7 worm cellular contexts compared by ENCODE assay signal in genomic region chrIII:6278301-6278827, ce11.
TF ChIP-seq lines count a peak whose summit lies in the region.

C18F10.7 (minus strand) TSS chrIII:6278351.

TF ChIP-seq in whole organism, L1 larva, 84 proteins besides CTCF, POLR2A, EP300 and RAD21 (continued from another document and continues in another):
- peak in 1 of 2 experiments; percentile 76 for TF ChIP-seq lsy-2 (tag; optimal IDR thresholded peaks at IDR 0.05; lab: Kevin White, UChicago)
- no peak for TF ChIP-seq sptf-1 (tag; optimal IDR thresholded peaks at IDR 0.05; lab: Kevin White, UChicago)
- no peak for TF ChIP-seq ama-1 (optimal IDR thresholded peaks at IDR 0.05; lab: Kevin White, UChicago)
- peak; percentile 49 for TF ChIP-seq blmp-1 (tag; optimal IDR thresholded peaks at IDR 0.05; lab: Kevin White, UChicago)
- TF ChIP-seq nhr-71 (tag; optimal IDR thresholded peaks at IDR 0.05; lab: Kevin White, UChicago): peak; percentile 89
- TF ChIP-seq fkh-4 (tag; optimal IDR thresholded peaks at IDR 0.05; lab: Kevin White, UChicago; ENCODE audit: borderline replicate concordance): no peak
- no peak for TF ChIP-seq nhr-12 (tag; optimal IDR thresholded peaks at IDR 0.05; lab: Kevin White, UChicago)
- TF ChIP-seq zag-1 (tag; optimal IDR thresholded peaks at IDR 0.05; lab: Kevin White, UChicago): no peak
- no peak for TF ChIP-seq nhr-76 (tag; optimal IDR thresholded peaks at IDR 0.05; lab: Kevin White, UChicago)
- TF ChIP-seq nhr-77 (tag; optimal IDR thresholded peaks at IDR 0.05; lab: Kevin White, UChicago): peak; percentile 11
- peak; percentile 79 to 85 for TF ChIP-seq efl-1 (optimal IDR thresholded peaks at IDR 0.05; lab: Kevin White, UChicago)
- peak; percentile 60 to 95 for TF ChIP-seq efl-1 (GFP tag; optimal IDR thresholded peaks at IDR 0.05 in 1 of 2; lab: Kevin White, UChicago)
- peak; percentile 71 for TF ChIP-seq egl-13 (tag; optimal IDR thresholded peaks at IDR 0.05; lab: Kevin White, UChicago)
- TF ChIP-seq ceh-88 (GFP tag; IDR thresholded peaks at IDR 0.05; lab: Robert Waterston, UW): no peak; the same call in 1 of the 2 replicates
- TF ChIP-seq egl-27 (tag; optimal IDR thresholded peaks at IDR 0.05; lab: Kevin White, UChicago): no peak
- TF ChIP-seq zip-4 (GFP tag; optimal IDR thresholded peaks at IDR 0.05; lab: Kevin White, UChicago): no peak
- no peak for TF ChIP-seq aha-1 (tag; optimal IDR thresholded peaks at IDR 0.05; lab: Kevin White, UChicago)
- peak; percentile 61 for TF ChIP-seq mef-2 (tag; optimal IDR thresholded peaks at IDR 0.05; lab: Kevin White, UChicago)
- no peak for TF ChIP-seq unc-130 (tag; optimal IDR thresholded peaks at IDR 0.05; lab: Kevin White, UChicago)

TF ChIP-seq in whole organism, L2 larva, 48 proteins besides CTCF, POLR2A, EP300 and RAD21 (continued from another document and continues in another):
- TF ChIP-seq mab-5 (tag; optimal IDR thresholded peaks at IDR 0.05; lab: Kevin White, UChicago): peak; percentile 61
- peak in 1 of 2 experiments; percentile 80 for TF ChIP-seq lsy-2 (tag; optimal IDR thresholded peaks at IDR 0.05; lab: Kevin White, UChicago)
- no peak for TF ChIP-seq ztf-4 (tag; optimal IDR thresholded peaks at IDR 0.05; lab: Kevin White, UChicago)
- no peak for TF ChIP-seq nhr-12 (tag; optimal IDR thresholded peaks at IDR 0.05; lab: Kevin White, UChicago)
- TF ChIP-seq sma-9 (GFP tag; optimal IDR thresholded peaks at IDR 0.05; lab: Kevin White, UChicago): peak; percentile 91
- no peak for TF ChIP-seq sma-9 (tag; optimal IDR thresholded peaks at IDR 0.05; lab: Kevin White, UChicago)
- TF ChIP-seq snpc-4 (tag; optimal IDR thresholded peaks at IDR 0.05; lab: Kevin White, UChicago): peak; percentile 25
- TF ChIP-seq zag-1 (tag; optimal IDR thresholded peaks at IDR 0.05; lab: Kevin White, UChicago): no peak
- no peak for TF ChIP-seq ceh-16 (tag; optimal IDR thresholded peaks at IDR 0.05; lab: Kevin White, UChicago)
- no peak for TF ChIP-seq nhr-21 (tag; optimal IDR thresholded peaks at IDR 0.05; lab: Kevin White, UChicago)
- no peak for TF ChIP-seq lin-39 (tag; optimal IDR thresholded peaks at IDR 0.05; lab: Kevin White, UChicago)
- TF ChIP-seq nhr-25 (tag; optimal IDR thresholded peaks at IDR 0.05; lab: Kevin White, UChicago): no peak
- TF ChIP-seq unc-62 (GFP tag; optimal IDR thresholded peaks at IDR 0.05; lab: Kevin White, UChicago): no peak
- no peak for TF ChIP-seq ceh-82 (tag; optimal IDR thresholded peaks at IDR 0.05; lab: Kevin White, UChicago)
- peak; percentile 63 for TF ChIP-seq gmeb-1 (tag; optimal IDR thresholded peaks at IDR 0.05; lab: Kevin White, UChicago)
- TF ChIP-seq R02D3.7 (tag; optimal IDR thresholded peaks at IDR 0.05; lab: Kevin White, UChicago): peak; percentile 2
- TF ChIP-seq sem-4 (tag; optimal IDR thresholded peaks at IDR 0.05; lab: Kevin White, UChicago): peak; percentile 80
- TF ChIP-seq mdl-1 (tag; optimal IDR thresholded peaks at IDR 0.05; lab: Kevin White, UChicago): peak; percentile 85 to 90
- TF ChIP-seq blmp-1 (tag; optimal IDR thresholded peaks at IDR 0.05; lab: Kevin White, UChicago; ENCODE audit: insufficient read depth): no peak
- no peak for TF ChIP-seq ztf-11 (tag; optimal IDR thresholded peaks at IDR 0.05; lab: Kevin White, UChicago)

TF ChIP-seq in whole organism, L3 larva, 47 proteins besides CTCF, POLR2A, EP300 and RAD21 (continued from another document):
- TF ChIP-seq nhr-43 (tag; optimal IDR thresholded peaks at IDR 0.05; lab: Kevin White, UChicago; ENCODE audit: poor library complexity, severe bottlenecking) (peak; percentile 22), daf-12 (tag; optimal IDR thresholded peaks at IDR 0.05; lab: Kevin White, UChicago) (no peak), mdl-1 (tag; optimal IDR thresholded peaks at IDR 0.05; lab: Kevin White, UChicago) (peak; percentile 78), lin-15B (tag; optimal IDR thresholded peaks at IDR 0.05; lab: Kevin White, UChicago) (no peak), ZK546.5 (tag; optimal IDR thresholded peaks at IDR 0.05; lab: Kevin White, UChicago) (no peak)

TF ChIP-seq in whole organism, L4 larva, 104 proteins besides CTCF, POLR2A, EP300 and RAD21 (continued from another document):
- TF ChIP-seq dpl-1 (GFP tag; optimal IDR thresholded peaks at IDR 0.05; lab: Kevin White, UChicago) (peak; percentile 42), php-3 (GFP tag; IDR thresholded peaks at IDR 0.05; lab: Robert Waterston, UW) (0 out of 2 replicates have a peak, but pooled peaks have one; percentile 31), nhr-102 (tag; optimal IDR thresholded peaks at IDR 0.05; lab: Kevin White, UChicago) (peak; percentile 1), hlh-30 (tag; optimal IDR thresholded peaks at IDR 0.05; lab: Kevin White, UChicago; ENCODE audit: insufficient read depth) (peak; percentile 95), mdl-1 (tag; optimal IDR thresholded peaks at IDR 0.05; lab: Kevin White, UChicago) (peak; percentile 84 to 94), Y48G9A.11 (GFP tag; IDR thresholded peaks at IDR 0.05; lab: Robert Waterston, UW) (peak; percentile 53), pha-4 (GFP tag; IDR thresholded peaks at IDR 0.05; lab: Robert Waterston, UW) (no peak), pha-4 (tag; optimal IDR thresholded peaks at IDR 0.05; lab: Kevin White, UChicago) (peak; percentile 60), nhr-28 (tag; optimal IDR thresholded peaks at IDR 0.05; lab: Kevin White, UChicago) (peak; percentile 25), nhr-237 (tag; optimal IDR thresholded peaks at IDR 0.05; lab: Kevin White, UChicago) (no peak), fkh-10 (GFP tag; optimal IDR thresholded peaks at IDR 0.05; lab: Kevin White, UChicago) (peak; percentile 9), aha-1 (tag; lab: Kevin White, UChicago) (peak; percentile 94), zfp-3 (GFP tag; conservative IDR thresholded peaks at IDR 0.05; lab: Robert Waterston, UW) (no peak), spr-1 (tag; optimal IDR thresholded peaks at IDR 0.05; lab: Kevin White, UChicago) (peak; percentile 13), mes-2 (tag; optimal IDR thresholded peaks at IDR 0.05; lab: Kevin White, UChicago; ENCODE audit: poor library complexity, severe bottlenecking) (peak; percentile 49), arid-1 (GFP tag; conservative IDR thresholded peaks at IDR 0.05; lab: Robert Waterston, UW) (peak; percentile 53; the same call in 1 of the 2 replicates), nhr-41 (GFP tag; IDR thresholded peaks at IDR 0.05; lab: Robert Waterston, UW) (no peak), unc-130 (GFP tag; optimal IDR thresholded peaks at IDR 0.05; lab: Kevin White, UChicago) (peak; percentile 61), rbr-2 (tag; optimal IDR thresholded peaks at IDR 0.05; lab: Kevin White, UChicago) (peak; percentile 34), nhr-6 (tag; optimal IDR thresholded peaks at IDR 0.05; lab: Kevin White, UChicago) (peak; percentile 21)

TF ChIP-seq in whole organism, late embryonic, 69 proteins besides CTCF, POLR2A, EP300 and RAD21 (continued from another document):
- TF ChIP-seq nfya-1 (tag; optimal IDR thresholded peaks at IDR 0.05; lab: Kevin White, UChicago) (peak; percentile 54), ahr-1 (tag; optimal IDR thresholded peaks at IDR 0.05; lab: Kevin White, UChicago) (no peak), ceh-14 (tag; optimal IDR thresholded peaks at IDR 0.05; lab: Kevin White, UChicago) (no peak), ztf-16 (tag; optimal IDR thresholded peaks at IDR 0.05; lab: Kevin White, UChicago) (no peak), elt-2 (tag; optimal IDR thresholded peaks at IDR 0.05; lab: Kevin White, UChicago) (no peak), hlh-30 (tag; optimal IDR thresholded peaks at IDR 0.05; lab: Kevin White, UChicago; ENCODE audit: insufficient read depth) (peak; percentile 71), unc-42 (tag; optimal IDR thresholded peaks at IDR 0.05; lab: Kevin White, UChicago) (peak; percentile 34)

TF ChIP-seq in whole organism, mixed stage, embryonic, 35 proteins besides CTCF, POLR2A, EP300 and RAD21 (continued from another document):
- TF ChIP-seq cnd-1 (tag; optimal IDR thresholded peaks at IDR 0.05; lab: Kevin White, UChicago): no peak
- no peak for TF ChIP-seq nhr-12 (tag; optimal IDR thresholded peaks at IDR 0.05; lab: Kevin White, UChicago)
- TF ChIP-seq ces-1 (GFP tag; optimal IDR thresholded peaks at IDR 0.05; lab: Kevin White, UChicago): peak; percentile 51
- TF ChIP-seq snpc-4 (tag; optimal IDR thresholded peaks at IDR 0.05; lab: Kevin White, UChicago): no peak

TF ChIP-seq in whole organism, young adult, 124 proteins besides CTCF, POLR2A, EP300 and RAD21 (continued from another document):
- TF ChIP-seq ekl-4 (GFP tag; IDR thresholded peaks at IDR 0.05; lab: Robert Waterston, UW) (0 out of 2 replicates have a peak, but pooled peaks have one; percentile 48), Y53G8AR.9 (GFP tag; conservative IDR thresholded peaks at IDR 0.05; lab: Robert Waterston, UW) (peak; percentile 42; the same call in 1 of the 2 replicates), B0336.3 (GFP tag; IDR thresholded peaks at IDR 0.05; lab: Robert Waterston, UW) (peak; percentile 58), him-1 (tag; optimal IDR thresholded peaks at IDR 0.05; lab: Kevin White, UChicago) (peak; percentile 2), lsl-1 (GFP tag; optimal IDR thresholded peaks at IDR 0.05; lab: Kevin White, UChicago) (peak; percentile 75), dox-1 (GFP tag; IDR thresholded peaks at IDR 0.05; lab: Robert Waterston, UW) (peak; percentile 82), D2030.7 (GFP tag; IDR thresholded peaks at IDR 0.05; lab: Robert Waterston, UW) (peak; percentile 58), cebp-2 (GFP tag; IDR thresholded peaks at IDR 0.05; lab: Robert Waterston, UW) (no peak), attf-6 (GFP tag; IDR thresholded peaks at IDR 0.05; lab: Robert Waterston, UW) (no peak), mcd-1 (GFP tag; IDR thresholded peaks at IDR 0.05; lab: Robert Waterston, UW) (peak; percentile 66; the same call in 1 of the 2 replicates), nhr-80 (tag; optimal IDR thresholded peaks at IDR 0.05; lab: Kevin White, UChicago) (peak; percentile 8), lin-35 (GFP tag; optimal IDR thresholded peaks at IDR 0.05; lab: Kevin White, UChicago) (peak in 1 of 3 experiments; percentile 50), F33H1.4 (GFP tag; IDR thresholded peaks at IDR 0.05; lab: Robert Waterston, UW) (peak; percentile 47), nfyb-1 (GFP tag; IDR thresholded peaks at IDR 0.05; lab: Robert Waterston, UW) (no peak), F49E8.2 (tag; optimal IDR thresholded peaks at IDR 0.05; lab: Kevin White, UChicago; ENCODE audit: insufficient read depth) (peak; percentile 49), xnd-1 (tag; optimal IDR thresholded peaks at IDR 0.05; lab: Kevin White, UChicago) (peak; percentile 61), pbrm-1 (GFP tag; IDR thresholded peaks at IDR 0.05; lab: Robert Waterston, UW) (peak; percentile 60; the same call in 1 of the 2 replicates), efl-1 (GFP tag; optimal IDR thresholded peaks at IDR 0.05; lab: Kevin White, UChicago) (peak; percentile 35), lag-1 (GFP tag; IDR thresholded peaks at IDR 0.05; lab: Robert Waterston, UW) (no peak), zfh-2 (GFP tag; conservative IDR thresholded peaks at IDR 0.05; lab: Robert Waterston, UW) (peak; percentile 68), madf-6 (GFP tag; IDR thresholded peaks at IDR 0.05; lab: Robert Waterston, UW) (peak; percentile 82), ztf-22 (GFP tag; optimal IDR thresholded peaks at IDR 0.05; lab: Kevin White, UChicago) (no peak), F57C9.4 (tag; optimal IDR thresholded peaks at IDR 0.05; lab: Kevin White, UChicago) (no peak), F39B2.1 (GFP tag; IDR thresholded peaks at IDR 0.05; lab: Robert Waterston, UW) (no peak), snpc-1.3 (tag; optimal IDR thresholded peaks at IDR 0.05; lab: Kevin White, UChicago; ENCODE audit: insufficient read depth) (peak; percentile 83), madf-8 (GFP tag; conservative IDR thresholded peaks at IDR 0.05; lab: Robert Waterston, UW) (peak; percentile 20; the same call in 1 of the 2 replicates)
